Worm (Caenorhabditis elegans): ENCODE data around the gene F44E2.3.

DNA sequence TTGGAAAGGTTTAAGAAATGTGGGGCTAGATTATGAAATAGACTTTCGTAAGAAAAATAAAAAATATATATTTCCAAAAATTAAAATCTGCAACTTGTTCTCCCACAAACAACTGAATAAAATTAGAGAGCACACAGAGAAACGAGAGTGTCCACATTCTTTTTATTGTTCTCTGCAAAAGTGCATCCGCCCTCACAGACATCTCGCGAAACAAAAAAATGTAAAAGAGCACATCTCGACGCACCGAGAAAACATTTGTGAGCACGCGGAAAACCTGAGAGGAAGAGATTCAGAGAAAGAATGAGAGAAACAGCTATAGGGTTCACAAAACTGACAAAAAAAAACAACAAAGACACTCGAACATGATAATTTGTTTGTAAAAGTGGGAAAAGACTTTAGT, 47.0 kb downstream of the F44E2.3 start:
- no peak for TF ChIP-seq rnt-1 (tag; optimal IDR thresholded peaks at IDR 0.05)
- TF ChIP-seq ceh-18 (tag; optimal IDR thresholded peaks at IDR 0.05) = no peak
- no peak for TF ChIP-seq ets-4 (tag; optimal IDR thresholded peaks at IDR 0.05)
- no peak for TF ChIP-seq ama-1 (optimal IDR thresholded peaks at IDR 0.05)
- no peak for TF ChIP-seq gmeb-2 (tag; optimal IDR thresholded peaks at IDR 0.05)
- TF ChIP-seq hlh-30 (tag; optimal IDR thresholded peaks at IDR 0.05; ENCODE audit: insufficient read depth) = no peak
- TF ChIP-seq pat-9 (tag; optimal IDR thresholded peaks at IDR 0.05) = no peak
- TF ChIP-seq hlh-13 (GFP tag; optimal IDR thresholded peaks at IDR 0.05) = no peak
- no peak for TF ChIP-seq nhr-11 (tag; optimal IDR thresholded peaks at IDR 0.05)
- no peak for TF ChIP-seq lin-11 (tag; optimal IDR thresholded peaks at IDR 0.05)
- TF ChIP-seq C08G9.2 (tag; optimal IDR thresholded peaks at IDR 0.05) = no peak
- no peak for TF ChIP-seq unc-3 (GFP tag; conservative IDR thresholded peaks at IDR 0.05)
- no peak for TF ChIP-seq unc-3 (tag; optimal IDR thresholded peaks at IDR 0.05)
- TF ChIP-seq odd-2 (tag; optimal IDR thresholded peaks at IDR 0.05) = no peak
- no peak for TF ChIP-seq fkh-10 (GFP tag; optimal IDR thresholded peaks at IDR 0.05)
